Worm (Caenorhabditis elegans): ENCODE data around the gene ZK673.1.

- TF ChIP-seq ama-1 (optimal IDR thresholded peaks at IDR 0.05) (peak; percentile 69), tbx-2 (tag; optimal IDR thresholded peaks at IDR 0.05) (peak; percentile 11), elt-2 (tag; optimal IDR thresholded peaks at IDR 0.05) (peak; percentile 37), aly-2 (tag; optimal IDR thresholded peaks at IDR 0.05) (no peak), grh-1 (GFP tag; IDR thresholded peaks at IDR 0.05) (no peak), sox-4 (tag; optimal IDR thresholded peaks at IDR 0.05) (no peak), egl-13 (tag; optimal IDR thresholded peaks at IDR 0.05) (no peak), mdl-1 (tag; optimal IDR thresholded peaks at IDR 0.05) (no peak), F16B12.6 (tag; optimal IDR thresholded peaks at IDR 0.05) (no peak), Y116A8C.19 (tag; optimal IDR thresholded peaks at IDR 0.05; ENCODE audit: borderline replicate concordance) (no peak), rnt-1 (tag; optimal IDR thresholded peaks at IDR 0.05) (no peak), alr-1 (tag; optimal IDR thresholded peaks at IDR 0.05; ENCODE audit: borderline replicate concordance) (no peak)
These were observed 7.4 kb downstream of the ZK673.1 start for ce11 chrII:10450335-10450734.

Measured in whole organism, L1 larva.